Fruit fly (Drosophila melanogaster) whole organism, adult: ENCODE results near the gene Shab.

Experiments
- CG11617 ChIP-seq: fragments of 200-800 bp; sonication (Bioruptor generic); optimal IDR thresholded peaks from 2 replicates; lab custom pipeline; 2017; ENCODE audit warnings: mild to moderate bottlenecking, missing biosample characterization, missing genetic modification reagents, missing genetic modification characterization
- CG14711 ChIP-seq: fragments of 200-800 bp; sonication (Bioruptor generic); optimal IDR thresholded peaks from 2 replicates; lab custom pipeline; 2018; ENCODE audit warnings: missing biosample characterization, mild to moderate bottlenecking, missing genetic modification characterization, moderate library complexity
- CG33017 ChIP-seq: fragments of 200-800 bp; sonication (Bioruptor generic); optimal IDR thresholded peaks from 2 replicates; lab custom pipeline; 2018; ENCODE audit warnings: missing biosample characterization, mild to moderate bottlenecking, missing genetic modification characterization, moderate library complexity
- CG5204 ChIP-seq: fragments of 200-800 bp; sonication (Bioruptor generic); optimal IDR thresholded peaks from 2 replicates; lab custom pipeline; 2016; ENCODE audit warnings: missing biosample characterization, missing genetic modification characterization
- Clk ChIP-seq: fragments of 200-800 bp; sonication (Bioruptor generic); optimal IDR thresholded peaks from 2 replicates; lab custom pipeline; 2017; ENCODE audit warnings: missing biosample characterization, missing genetic modification characterization
- Crg-1 ChIP-seq: fragments of 200-800 bp; sonication (Bioruptor generic); optimal IDR thresholded peaks from 2 replicates; lab custom pipeline; 2016; ENCODE audit warnings: missing biosample characterization, missing genetic modification characterization
- Hr96 ChIP-seq: fragments of 200-800 bp; sonication (Bioruptor generic); optimal IDR thresholded peaks from 2 replicates; lab custom pipeline; 2016; ENCODE audit warnings: missing biosample characterization, missing genetic modification characterization
- kay ChIP-seq: fragments of 200-800 bp; sonication (Bioruptor generic); peaks from one replicate; lab custom pipeline; 2016; ENCODE audit warnings: missing biosample characterization, missing genetic modification characterization, borderline replicate concordance
- ovo ChIP-seq: fragments of 200-800 bp; sonication (Bioruptor generic); optimal IDR thresholded peaks from 2 replicates; lab custom pipeline; 2016; ENCODE audit warnings: missing biosample characterization, missing genetic modification characterization
- tj ChIP-seq: fragments of 200-800 bp; sonication (Bioruptor generic); optimal IDR thresholded peaks from 3 replicates; lab custom pipeline; 2017; ENCODE audit warnings: missing biosample characterization, mild to moderate bottlenecking, missing genetic modification characterization, moderate library complexity

- TF ChIP-seq Crg-1 (GFP tag; lab: Kevin White, UChicago) (no peak), CG14711 (no peak), CG33017 (tag; lab: Kevin White, UChicago) (no peak), CG11617 (no peak), tj (GFP tag; lab: Kevin White, UChicago) (no peak), ovo (GFP tag; lab: Kevin White, UChicago) (no peak), Hr96 (GFP tag; lab: Kevin White, UChicago) (no peak), Clk (GFP tag; lab: Kevin White, UChicago) (no peak), CG5204 (GFP tag; lab: Kevin White, UChicago) (no peak), kay (no peak)
Measured at dm6 chr3L:2909523-2910042, 14.8 kb downstream of the Shab start.
